Worm (Caenorhabditis elegans) whole organism, dauer: ENCODE results near the gene F10G7.9.

ENCODE experiments used
- unc-62 ChIP-seq: sonication (generic microtip); optimal IDR thresholded peaks from 2 replicates; lab custom pipeline; 2017; ENCODE audit warnings: missing biosample characterization, missing genetic modification reagents, missing genetic modification characterization

F10G7.9 gene

ce11 chrII:4706359-4706871 lies at the start of gene F10G7.9, which contains the start of gene tsn-1:
TSS of gene F10G7.9 (minus strand) at chrII:4706485.
TSS of gene tsn-1 (plus strand) at chrII:4706821.
- TF ChIP-seq unc-62 = no peak

ce11 chrII:4755654-4756053 lies 49.4 kb upstream of the F10G7.9 start:
- TF ChIP-seq unc-62 = no peak

ce11 chrII:4753133-4753532 lies 46.8 kb upstream of the F10G7.9 start, which contains the start of gene C27D9.1:
TSS of gene C27D9.1 (plus strand) at chrII:4753413.
- TF ChIP-seq unc-62 = no peak

- no peak for TF ChIP-seq unc-62
These were observed 46.0 kb upstream of the F10G7.9 start, which contains the start of gene F41C3.1 for ce11 chrII:4752257-4752728. TSS of gene F41C3.1 (plus strand) at chrII:4752307.

ce11 chrII:4749581-4749980 lies 43.3 kb upstream of the F10G7.9 start, which contains the start of gene F41C3.2:
TSS of gene F41C3.2 (plus strand) at chrII:4749968.
- TF ChIP-seq unc-62 = no peak

ce11 chrII:4748374-4748773 lies 42.1 kb upstream of the F10G7.9 start:
- no peak for TF ChIP-seq unc-62

ce11 chrII:4747697-4748096 lies 41.4 kb upstream of the F10G7.9 start:
- no peak for TF ChIP-seq unc-62

- TF ChIP-seq unc-62 = no peak
These were observed 40.8 kb upstream of the F10G7.9 start for ce11 chrII:4747063-4747462.

ce11 chrII:4745281-4745680 lies 39.0 kb upstream of the F10G7.9 start:
- TF ChIP-seq unc-62 = no peak

ce11 chrII:4741527-4742187 lies 35.4 kb upstream of the F10G7.9 start, which contains the start of gene acs-11:
TSS of gene acs-11 (plus strand) at chrII:4742137.
- TF ChIP-seq unc-62 = no peak

ce11 chrII:4739984-4740462 lies 33.7 kb upstream of the F10G7.9 start, which contains the start of gene eas-1:
TSS of gene eas-1 (plus strand) at chrII:4740412.
- TF ChIP-seq unc-62 = no peak

ce11 chrII:4737348-4737747 lies 31.1 kb upstream of the F10G7.9 start, which contains the start of gene ctsa-1.1:
TSS of gene ctsa-1.1 (plus strand) at chrII:4737648.
- no peak for TF ChIP-seq unc-62

- TF ChIP-seq unc-62 = no peak
These were observed 30.3 kb upstream of the F10G7.9 start for ce11 chrII:4736585-4736984.

ce11 chrII:4734477-4734876 lies 28.2 kb upstream of the F10G7.9 start:
- TF ChIP-seq unc-62 = no peak

- TF ChIP-seq unc-62 = no peak
These were observed 27.6 kb upstream of the F10G7.9 start, which contains the start of gene F41C3.11 for ce11 chrII:4733848-4734247. TSS of gene F41C3.11 (minus strand) at chrII:4733948.

ce11 chrII:4729733-4730132 lies 23.4 kb upstream of the F10G7.9 start, which contains the start of gene F41C3.7:
TSS of gene F41C3.7 (plus strand) at chrII:4730033.
- TF ChIP-seq unc-62 = no peak

ce11 chrII:4728687-4729086 lies 22.4 kb upstream of the F10G7.9 start:
- no peak for TF ChIP-seq unc-62

- TF ChIP-seq unc-62 = no peak
These were observed 21.5 kb upstream of the F10G7.9 start, which contains the start of gene ttr-41 for ce11 chrII:4727769-4728168. TSS of gene ttr-41 (minus strand) at chrII:4727869.
